Worm (Caenorhabditis elegans) whole organism, L2 larva: ENCODE results near the gene F31F7.2.

Source experiments
- C34F6.9 ChIP-seq: fragments of 150-350 bp; optimal IDR thresholded peaks from 2 replicates; lab custom pipeline; 2014; ENCODE audit warnings: missing biosample characterization, missing genetic modification characterization
- F13H6.1 ChIP-seq: sonication (generic microtip); optimal IDR thresholded peaks from 2 replicates; lab custom pipeline; 2016; ENCODE audit warnings: missing genetic modification characterization, missing compliant biosample characterization
- R02D3.7 ChIP-seq: fragments of 150-350 bp; optimal IDR thresholded peaks from 2 replicates; lab custom pipeline; 2014; ENCODE audit warnings: missing biosample characterization, missing genetic modification characterization
- Y55F3AM.14 ChIP-seq: fragments of 200-800 bp; sonication (Bioruptor generic); optimal IDR thresholded peaks from 2 replicates; lab custom pipeline; 2018; ENCODE audit warnings: mild to moderate bottlenecking, missing genetic modification characterization, missing compliant biosample characterization
- ZK546.5 ChIP-seq: sonication (generic microtip); optimal IDR thresholded peaks from 2 replicates; lab custom pipeline; 2017; ENCODE audit warnings: missing biosample characterization, missing genetic modification characterization
- alr-1 ChIP-seq: fragments of 150-350 bp; optimal IDR thresholded peaks from 2 replicates; lab custom pipeline; 2014; ENCODE audit warnings: missing biosample characterization, missing genetic modification characterization
- aly-2 ChIP-seq: fragments of 150-350 bp; optimal IDR thresholded peaks from 2 replicates; lab custom pipeline; 2014; ENCODE audit warnings: missing biosample characterization, missing genetic modification characterization
- ama-1 ChIP-seq: fragments of 150-350 bp; optimal IDR thresholded peaks from 2 replicates; lab custom pipeline; 2018; ENCODE audit warnings: inconsistent platforms
- blmp-1 ChIP-seq: sonication (generic microtip); optimal IDR thresholded peaks from 2 replicates; lab custom pipeline; 2017; ENCODE audit warnings: missing genetic modification characterization, mild to moderate bottlenecking, missing compliant biosample characterization, antibody characterized with exemption, moderate library complexity; ENCODE audit not compliant: insufficient read depth
- ceh-16 ChIP-seq: fragments of 150-350 bp; optimal IDR thresholded peaks from 2 replicates; lab custom pipeline; 2014; ENCODE audit warnings: missing biosample characterization, missing genetic modification characterization
- ceh-82 ChIP-seq: fragments of 150-350 bp; optimal IDR thresholded peaks from 2 replicates; lab custom pipeline; 2014; ENCODE audit warnings: missing biosample characterization, missing genetic modification characterization
- crh-2 ChIP-seq: sonication (generic microtip); optimal IDR thresholded peaks from 2 replicates; lab custom pipeline; 2017; ENCODE audit warnings: missing biosample characterization, missing genetic modification characterization
- dmd-4 ChIP-seq: sonication (generic microtip); optimal IDR thresholded peaks from 2 replicates; lab custom pipeline; 2017; ENCODE audit warnings: missing biosample characterization, missing genetic modification characterization
- egl-27 ChIP-seq: sonication (generic microtip); optimal IDR thresholded peaks from 3 replicates; lab custom pipeline; 2017; ENCODE audit warnings: missing biosample characterization, missing genetic modification reagents, missing genetic modification characterization
- elt-1 ChIP-seq: fragments of 150-350 bp; optimal IDR thresholded peaks from 2 replicates; lab custom pipeline; 2014; ENCODE audit warnings: missing biosample characterization, missing genetic modification characterization
- elt-3 ChIP-seq: sonication (generic microtip); optimal IDR thresholded peaks from 2 replicates; lab custom pipeline; 2017; ENCODE audit warnings: missing biosample characterization, missing genetic modification characterization
- fos-1 ChIP-seq: fragments of 150-350 bp; optimal IDR thresholded peaks from 2 replicates; lab custom pipeline; 2014; ENCODE audit warnings: missing biosample characterization, missing genetic modification characterization
- gmeb-1 ChIP-seq: fragments of 150-350 bp; optimal IDR thresholded peaks from 2 replicates; lab custom pipeline; 2014; ENCODE audit warnings: missing biosample characterization, missing genetic modification characterization
- lin-11 ChIP-seq: fragments of 150-350 bp; sonication (generic microtip); optimal IDR thresholded peaks from 2 replicates; lab custom pipeline; 2014; ENCODE audit warnings: missing biosample characterization, missing genetic modification characterization, inconsistent platforms, mixed read lengths
- lin-13 ChIP-seq: fragments of 150-350 bp; optimal IDR thresholded peaks from 2 replicates; lab custom pipeline; 2014; ENCODE audit warnings: missing biosample characterization, missing genetic modification reagents, missing genetic modification characterization
- lin-39 ChIP-seq: fragments of 150-350 bp; optimal IDR thresholded peaks from 2 replicates; lab custom pipeline; 2014; ENCODE audit warnings: missing biosample characterization, missing genetic modification reagents, missing genetic modification characterization
- lsy-2 ChIP-seq, 2 experiments: fragments of 150-350 bp in 1 of 2; sonication (generic microtip) in 1 of 2; optimal IDR thresholded peaks; 2 replicates each; lab custom pipeline; 2014 to 2017; ENCODE audit warnings: missing biosample characterization in 2 of 2, missing genetic modification characterization in 2 of 2
- mab-5 ChIP-seq: fragments of 150-350 bp; optimal IDR thresholded peaks from 2 replicates; lab custom pipeline; 2014; ENCODE audit warnings: missing biosample characterization, missing genetic modification characterization
- mbf-1 ChIP-seq: sonication (generic microtip); optimal IDR thresholded peaks from 2 replicates; lab custom pipeline; 2017; ENCODE audit warnings: missing biosample characterization, missing genetic modification characterization
- mdl-1 ChIP-seq, 2 experiments: fragments of 150-350 bp in 1 of 2; sonication (generic microtip) in 1 of 2; optimal IDR thresholded peaks; 2 replicates each; lab custom pipeline; 2017; ENCODE audit warnings: missing biosample characterization in 2 of 2, missing genetic modification characterization in 2 of 2
- nhr-10 ChIP-seq: sonication (generic microtip); optimal IDR thresholded peaks from 2 replicates; lab custom pipeline; 2017; ENCODE audit warnings: missing biosample characterization, missing genetic modification characterization
- nhr-11 ChIP-seq: fragments of 150-350 bp; optimal IDR thresholded peaks from 2 replicates; lab custom pipeline; 2014; ENCODE audit warnings: missing biosample characterization, missing genetic modification characterization
- nhr-12 ChIP-seq: fragments of 150-350 bp; optimal IDR thresholded peaks from 2 replicates; lab custom pipeline; 2014; ENCODE audit warnings: missing biosample characterization, missing genetic modification characterization
- nhr-129 ChIP-seq: fragments of 150-350 bp; optimal IDR thresholded peaks from 2 replicates; lab custom pipeline; 2014; ENCODE audit warnings: missing biosample characterization, missing genetic modification characterization
- nhr-21 ChIP-seq: fragments of 150-350 bp; optimal IDR thresholded peaks from 2 replicates; lab custom pipeline; 2014; ENCODE audit warnings: missing biosample characterization, missing genetic modification characterization
- nhr-23 ChIP-seq: fragments of 150-350 bp; optimal IDR thresholded peaks from 2 replicates; lab custom pipeline; 2014; ENCODE audit warnings: missing biosample characterization, missing genetic modification reagents, missing genetic modification characterization
- nhr-237 ChIP-seq: fragments of 150-350 bp; optimal IDR thresholded peaks from 2 replicates; lab custom pipeline; 2014; ENCODE audit warnings: missing biosample characterization, missing genetic modification characterization
- nhr-25 ChIP-seq: fragments of 150-350 bp; sonication (generic microtip); optimal IDR thresholded peaks from 3 replicates; lab custom pipeline; 2014; ENCODE audit warnings: missing biosample characterization, missing genetic modification characterization
- nhr-6 ChIP-seq: fragments of 150-350 bp; optimal IDR thresholded peaks from 2 replicates; lab custom pipeline; 2014; ENCODE audit warnings: missing biosample characterization, missing genetic modification characterization
- nhr-77 ChIP-seq: fragments of 150-350 bp; optimal IDR thresholded peaks from 2 replicates; lab custom pipeline; 2014; ENCODE audit warnings: missing biosample characterization, missing genetic modification characterization
- peb-1 ChIP-seq: fragments of 150-350 bp; optimal IDR thresholded peaks from 2 replicates; lab custom pipeline; 2014; ENCODE audit warnings: missing biosample characterization, missing genetic modification characterization
- sem-4 ChIP-seq: fragments of 150-350 bp; optimal IDR thresholded peaks from 2 replicates; lab custom pipeline; 2014; ENCODE audit warnings: missing biosample characterization, missing genetic modification reagents, missing genetic modification characterization
- skn-1 ChIP-seq: sonication (generic microtip); optimal IDR thresholded peaks from 2 replicates; lab custom pipeline; 2017; ENCODE audit warnings: missing biosample characterization, missing genetic modification characterization
- sma-3 ChIP-seq: sonication (generic microtip); optimal IDR thresholded peaks from 2 replicates; lab custom pipeline; 2016; ENCODE audit warnings: missing genetic modification reagents, missing genetic modification characterization, missing compliant biosample characterization
- sma-9 ChIP-seq, 2 experiments: fragments of 150-350 bp in 1 of 2; sonication (generic microtip) in 1 of 2; optimal IDR thresholded peaks; 2 replicates each; lab custom pipeline; 2014 to 2016; ENCODE audit warnings: missing genetic modification characterization in 2 of 2, mild to moderate bottlenecking in 1 of 2, missing biosample characterization in 1 of 2, missing compliant biosample characterization in 1 of 2, missing genetic modification reagents in 1 of 2, moderate library complexity in 1 of 2
- snpc-4 ChIP-seq: fragments of 150-350 bp; optimal IDR thresholded peaks from 2 replicates; lab custom pipeline; 2014; ENCODE audit warnings: missing biosample characterization, missing genetic modification characterization
- unc-39 ChIP-seq: fragments of 150-350 bp; optimal IDR thresholded peaks from 2 replicates; lab custom pipeline; 2014; ENCODE audit warnings: missing biosample characterization, missing genetic modification characterization
- unc-55 ChIP-seq: fragments of 150-350 bp; sonication (generic microtip); optimal IDR thresholded peaks from 3 replicates; lab custom pipeline; 2014; ENCODE audit warnings: missing biosample characterization, missing genetic modification reagents, missing genetic modification characterization
- unc-62 ChIP-seq: fragments of 150-350 bp; optimal IDR thresholded peaks from 2 replicates; lab custom pipeline; 2014; ENCODE audit warnings: missing biosample characterization, missing genetic modification reagents, missing genetic modification characterization
- zag-1 ChIP-seq: fragments of 150-350 bp; optimal IDR thresholded peaks from 2 replicates; lab custom pipeline; 2014; ENCODE audit warnings: missing biosample characterization, missing genetic modification characterization
- ztf-1 ChIP-seq: fragments of 200-800 bp; sonication (Bioruptor generic); conservative IDR thresholded peaks from 2 replicates; pipeline ENCODE4 v1.3.6; 2022; ENCODE audit warnings: missing genetic modification characterization, missing compliant biosample characterization
- ztf-11 ChIP-seq: sonication (generic microtip); optimal IDR thresholded peaks from 2 replicates; lab custom pipeline; 2017; ENCODE audit warnings: missing biosample characterization, missing genetic modification characterization
- ztf-4 ChIP-seq: fragments of 150-350 bp; optimal IDR thresholded peaks from 2 replicates; lab custom pipeline; 2014; ENCODE audit warnings: missing biosample characterization, missing genetic modification characterization

F31F7.2 gene

ce11 chrV:6243260-6243659 is 27.4 kb upstream of the F31F7.2 start:
- TF ChIP-seq mab-5 (tag; lab: Kevin White, UChicago) (no peak), blmp-1 (tag; lab: Kevin White, UChicago) (peak; percentile 54), ztf-4 (no peak), fos-1 (tag; lab: Kevin White, UChicago) (peak; percentile 64), nhr-12 (tag; lab: Kevin White, UChicago) (no peak), lin-11 (tag; lab: Kevin White, UChicago) (no peak), ceh-82 (no peak), R02D3.7 (tag; lab: Kevin White, UChicago) (no peak), unc-62 (no peak), gmeb-1 (tag; lab: Kevin White, UChicago) (peak; percentile 13), dmd-4 (tag; lab: Kevin White, UChicago) (no peak), ama-1 (lab: Kevin White, UChicago) (no peak), sma-3 (GFP tag; lab: Kevin White, UChicago) (no peak), ZK546.5 (tag; lab: Kevin White, UChicago) (no peak), crh-2 (tag; lab: Kevin White, UChicago) (peak; percentile 24), nhr-21 (tag; lab: Kevin White, UChicago) (peak; percentile 39), nhr-23 (no peak), egl-27 (tag; lab: Kevin White, UChicago) (peak; percentile 1), ztf-1 (no peak), nhr-6 (tag; lab: Kevin White, UChicago) (no peak), elt-3 (tag; lab: Kevin White, UChicago) (no peak), lin-13 (no peak), sma-9 (GFP tag; optimal IDR thresholded peaks at IDR 0.05; lab: Kevin White, UChicago) (peak; percentile 93), sma-9 (tag; optimal IDR thresholded peaks at IDR 0.05; lab: Kevin White, UChicago) (no peak)
- TF ChIP-seq, all 48 proteins: peak for 7

- TF ChIP-seq nhr-237 (tag; lab: Kevin White, UChicago) (no peak), nhr-12 (tag; lab: Kevin White, UChicago) (no peak), nhr-6 (tag; lab: Kevin White, UChicago) (no peak), nhr-23 (no peak), nhr-10 (tag; lab: Kevin White, UChicago) (no peak), sma-9 (GFP tag; optimal IDR thresholded peaks at IDR 0.05; lab: Kevin White, UChicago) (no peak), sma-9 (tag; optimal IDR thresholded peaks at IDR 0.05; lab: Kevin White, UChicago) (no peak), F13H6.1 (tag; lab: Kevin White, UChicago) (no peak), mbf-1 (no peak), unc-39 (no peak), aly-2 (no peak), egl-27 (tag; lab: Kevin White, UChicago) (no peak), ZK546.5 (tag; lab: Kevin White, UChicago) (no peak), nhr-77 (tag; lab: Kevin White, UChicago) (no peak), ceh-82 (no peak), ztf-11 (no peak), nhr-21 (tag; lab: Kevin White, UChicago) (peak; percentile 53), skn-1 (tag; lab: Kevin White, UChicago) (no peak), lsy-2 (tag; optimal IDR thresholded peaks at IDR 0.05; lab: Kevin White, UChicago) (peak in 1 of 2 experiments; percentile 19), nhr-11 (tag; lab: Kevin White, UChicago) (no peak), crh-2 (tag; lab: Kevin White, UChicago) (no peak), snpc-4 (tag; lab: Kevin White, UChicago) (no peak), C34F6.9 (tag; lab: Kevin White, UChicago) (peak; percentile 36), nhr-129 (tag; lab: Kevin White, UChicago) (peak; percentile 23), Y55F3AM.14 (GFP tag; lab: Kevin White, UChicago) (no peak), mab-5 (tag; lab: Kevin White, UChicago) (no peak), dmd-4 (tag; lab: Kevin White, UChicago) (no peak), ztf-1 (no peak), elt-3 (tag; lab: Kevin White, UChicago) (no peak), R02D3.7 (tag; lab: Kevin White, UChicago) (no peak), elt-1 (tag; lab: Kevin White, UChicago) (no peak), ama-1 (lab: Kevin White, UChicago) (no peak), nhr-25 (tag; lab: Kevin White, UChicago) (no peak), gmeb-1 (tag; lab: Kevin White, UChicago) (no peak), ztf-4 (no peak), unc-62 (no peak), blmp-1 (tag; lab: Kevin White, UChicago) (no peak), zag-1 (tag; lab: Kevin White, UChicago) (no peak), unc-55 (GFP tag; lab: Kevin White, UChicago) (no peak), fos-1 (tag; lab: Kevin White, UChicago) (no peak), lin-11 (tag; lab: Kevin White, UChicago) (peak; percentile 70), mdl-1 (tag; optimal IDR thresholded peaks at IDR 0.05; lab: Kevin White, UChicago) (no peak), lin-39 (tag; lab: Kevin White, UChicago) (no peak), alr-1 (tag; lab: Kevin White, UChicago) (peak; percentile 43), sem-4 (tag; lab: Kevin White, UChicago) (no peak), lin-13 (no peak), ceh-16 (tag; lab: Kevin White, UChicago) (no peak), peb-1 (tag; lab: Kevin White, UChicago) (no peak), sma-3 (GFP tag; lab: Kevin White, UChicago) (no peak)
Measured at ce11 chrV:6244631-6245030, 26.0 kb upstream of the F31F7.2 start.
